Fruit fly (Drosophila melanogaster): Measurements from ENCODE around the gene Exo84.

The Exo84 gene

DNA sequence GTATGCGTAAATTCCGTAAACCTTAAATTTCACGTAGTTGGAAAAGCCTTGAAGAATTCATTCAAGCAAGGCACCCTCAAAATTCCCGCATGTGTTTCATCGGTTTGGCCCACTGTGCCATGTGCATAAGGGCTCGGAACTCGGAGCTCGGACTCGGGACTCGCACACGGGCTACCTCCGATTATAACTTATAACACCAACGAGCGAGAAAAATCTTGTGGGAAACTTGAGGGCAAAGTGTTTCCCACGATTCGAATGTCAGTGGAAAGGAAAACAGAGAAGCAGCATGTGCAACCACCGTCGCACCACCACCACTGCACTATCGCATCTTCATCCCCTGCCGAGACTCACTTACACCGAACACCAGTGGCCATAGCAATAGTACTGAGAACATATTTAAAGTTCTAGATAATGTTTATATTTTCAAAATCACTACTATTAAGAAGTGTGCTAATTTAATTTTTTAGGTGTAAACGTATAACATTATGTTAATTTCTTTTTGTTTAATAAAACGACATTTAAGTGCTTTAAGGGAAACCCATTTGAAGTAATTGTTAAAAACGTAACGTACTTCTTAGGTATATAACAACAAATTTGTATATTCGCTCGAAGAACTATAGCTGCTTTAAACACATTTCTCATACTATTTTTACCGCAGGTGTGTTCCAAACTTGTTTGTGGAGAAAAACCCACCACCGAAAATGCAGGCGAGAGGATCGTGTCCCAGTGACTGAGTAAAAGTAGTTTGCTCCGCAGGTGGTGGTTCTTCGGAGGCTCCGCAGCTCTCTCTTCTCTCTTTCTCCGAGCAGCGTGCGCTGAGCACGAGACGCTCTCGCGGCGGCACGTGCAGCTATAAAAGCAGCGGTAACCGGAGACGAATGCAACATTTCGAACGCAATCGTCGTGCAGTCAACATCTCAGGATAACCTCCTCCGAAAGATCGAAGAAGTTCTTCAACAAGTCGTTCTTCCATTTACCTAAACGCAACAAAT is 15.6 kb downstream of the Exo84 start (continued):
- peak; percentile 87 for TF ChIP-seq yki (optimal IDR thresholded peaks at IDR 0.05)
- TF ChIP-seq CG9797 (GFP tag; optimal IDR thresholded peaks at IDR 0.05) = peak; percentile 49
- TF ChIP-seq CG9876 (GFP tag; optimal IDR thresholded peaks at IDR 0.05) = peak; percentile 3
- TF ChIP-seq CG18476 (GFP tag; optimal IDR thresholded peaks at IDR 0.05) = peak; percentile 87
- TF ChIP-seq row (GFP tag; IDR thresholded peaks at IDR 0.05) = peak; percentile 82
- TF ChIP-seq CG2875 (GFP tag; optimal IDR thresholded peaks at IDR 0.05) = peak; percentile 93
- TF ChIP-seq az2 (GFP tag; optimal IDR thresholded peaks at IDR 0.05) = peak; percentile 88
- peak; percentile 94 for TF ChIP-seq ac (GFP tag; optimal IDR thresholded peaks at IDR 0.05)
- peak; percentile 42 for TF ChIP-seq CG13296 (GFP tag; optimal IDR thresholded peaks at IDR 0.05)
- TF ChIP-seq CG6254 (GFP tag; optimal IDR thresholded peaks at IDR 0.05) = peak; percentile 95
- TF ChIP-seq CG12391 (tag; optimal IDR thresholded peaks at IDR 0.05) = peak; percentile 97
- peak; percentile 37 for TF ChIP-seq CG12769 (tag; optimal IDR thresholded peaks at IDR 0.05)
- peak; percentile 88; the same call in 1 of the 2 replicates for TF ChIP-seq Xrp1 (GFP tag; IDR thresholded peaks at IDR 0.05)
- TF ChIP-seq Opbp (GFP tag; IDR thresholded peaks at IDR 0.05; ENCODE audit: partially characterized antibody) = 0 out of 3 replicates have a peak, but pooled peaks have one; percentile 27
- peak; percentile 98 for TF ChIP-seq nmo (GFP tag; optimal IDR thresholded peaks at IDR 0.05)
- TF ChIP-seq tap (tag; optimal IDR thresholded peaks at IDR 0.05) = peak; percentile 88
- TF ChIP-seq psq (GFP tag; optimal IDR thresholded peaks at IDR 0.05) = peak; percentile 65
- peak; percentile 71 for TF ChIP-seq ap (GFP tag; IDR thresholded peaks at IDR 0.05)
- TF ChIP-seq nerfin-1 (tag; optimal IDR thresholded peaks at IDR 0.05) = peak; percentile 94
- peak; percentile 82 for TF ChIP-seq CG17568 (GFP tag; optimal IDR thresholded peaks at IDR 0.05)
- TF ChIP-seq Blimp-1 (GFP tag; optimal IDR thresholded peaks at IDR 0.05) = peak; percentile 94
- peak; percentile 57 for TF ChIP-seq Fer1 (GFP tag; optimal IDR thresholded peaks at IDR 0.05)
- TF ChIP-seq CG12071 (GFP tag; optimal IDR thresholded peaks at IDR 0.05) = peak; percentile 56
- TF ChIP-seq CG13894 (tag; optimal IDR thresholded peaks at IDR 0.05) = no peak
- TF ChIP-seq Mrtf (GFP tag; IDR thresholded peaks at IDR 0.05) = no peak; the same call in 2 of the 3 replicates
- TF ChIP-seq CG4404 (GFP tag; IDR thresholded peaks at IDR 0.05) = peak; percentile 86
- peak; percentile 36 for TF ChIP-seq CG3838 (GFP tag; optimal IDR thresholded peaks at IDR 0.05)
- no peak for TF ChIP-seq CG18011 (GFP tag; optimal IDR thresholded peaks at IDR 0.05)
- peak; percentile 71 for TF ChIP-seq vvl (GFP tag; IDR thresholded peaks at IDR 0.05)
- peak; percentile 25 for TF ChIP-seq CG31365 (tag; optimal IDR thresholded peaks at IDR 0.05)
- TF ChIP-seq CG31224 (GFP tag; IDR thresholded peaks at IDR 0.05) = no peak
- TF ChIP-seq peb (GFP tag; IDR thresholded peaks at IDR 0.05) = peak; percentile 61
- peak; percentile 57; the same call in 2 of the 3 replicates for TF ChIP-seq ci (GFP tag; IDR thresholded peaks at IDR 0.05)
- TF ChIP-seq HmgZ (tag; optimal IDR thresholded peaks at IDR 0.05) = peak; percentile 49
- peak; percentile 86 for TF ChIP-seq CG30431 (GFP tag; optimal IDR thresholded peaks at IDR 0.05)
- peak; percentile 44; the same call in 1 of the 3 replicates for TF ChIP-seq CG7357 (GFP tag; IDR thresholded peaks at IDR 0.05)
- TF ChIP-seq vnd (GFP tag; IDR thresholded peaks at IDR 0.05; ENCODE audit: partially characterized antibody) = no peak
- TF ChIP-seq CG18262 (tag; optimal IDR thresholded peaks at IDR 0.05) = peak; percentile 99
- TF ChIP-seq CG17912 (GFP tag; optimal IDR thresholded peaks at IDR 0.05) = no peak
- peak; percentile 54 for TF ChIP-seq CG9817 (tag; optimal IDR thresholded peaks at IDR 0.05)
- TF ChIP-seq Bdp1 (GFP tag; optimal IDR thresholded peaks at IDR 0.05) = peak; percentile 34
- 0 out of 2 replicates have a peak, but pooled peaks have one; percentile 40 for TF ChIP-seq bbx (GFP tag; IDR thresholded peaks at IDR 0.05; ENCODE audit: partially characterized antibody)
- TF ChIP-seq CG6854 (GFP tag; optimal IDR thresholded peaks at IDR 0.05) = peak; percentile 38
- TF ChIP-seq CG10565 (GFP tag; optimal IDR thresholded peaks at IDR 0.05) = peak; percentile 17
- 0 out of 3 replicates have a peak, but pooled peaks have one; percentile 9 for TF ChIP-seq zen2 (GFP tag; IDR thresholded peaks at IDR 0.05; ENCODE audit: partially characterized antibody)
- peak; percentile 78 for TF ChIP-seq CG15011 (GFP tag; optimal IDR thresholded peaks at IDR 0.05)
- TF ChIP-seq CG1603 (tag; optimal IDR thresholded peaks at IDR 0.05) = peak; percentile 70

All from whole organism, embryonic.